Worm (Caenorhabditis elegans): ENCODE results near the gene C03B1.5.

ce11 chrX:6391491-6391890 lies 36.1 kb downstream of the C03B1.5 start, which contains the start of gene igcm-2:
- TF ChIP-seq ama-1 (optimal IDR thresholded peaks at IDR 0.05) (no peak), nhr-77 (tag; optimal IDR thresholded peaks at IDR 0.05) (no peak), snpc-4 (tag; optimal IDR thresholded peaks at IDR 0.05) (no peak), lin-15B (tag; optimal IDR thresholded peaks at IDR 0.05) (no peak), ztf-4 (tag; optimal IDR thresholded peaks at IDR 0.05) (no peak), egl-5 (tag; optimal IDR thresholded peaks at IDR 0.05) (no peak), mdl-1 (tag; optimal IDR thresholded peaks at IDR 0.05) (no peak), daf-12 (tag; optimal IDR thresholded peaks at IDR 0.05) (no peak), lin-39 (tag; optimal IDR thresholded peaks at IDR 0.05) (no peak), nhr-12 (tag; optimal IDR thresholded peaks at IDR 0.05) (no peak), elt-2 (tag; optimal IDR thresholded peaks at IDR 0.05) (no peak), nhr-11 (tag; optimal IDR thresholded peaks at IDR 0.05) (no peak)

All from whole organism, L3 larva.